Fruit fly (Drosophila melanogaster) Kc167 (cell line): ENCODE data around the gene CSN5.

ENCODE experiments used
- Sin3A ChIP-seq: fragments of >200 bp; optimal IDR thresholded peaks from 2 replicates; lab custom pipeline; 2018; ENCODE audit warnings: missing external identifiers
- h ChIP-seq: fragments of >200 bp; optimal IDR thresholded peaks from 3 replicates; lab custom pipeline; 2018; ENCODE audit warnings: missing external identifiers

DNA sequence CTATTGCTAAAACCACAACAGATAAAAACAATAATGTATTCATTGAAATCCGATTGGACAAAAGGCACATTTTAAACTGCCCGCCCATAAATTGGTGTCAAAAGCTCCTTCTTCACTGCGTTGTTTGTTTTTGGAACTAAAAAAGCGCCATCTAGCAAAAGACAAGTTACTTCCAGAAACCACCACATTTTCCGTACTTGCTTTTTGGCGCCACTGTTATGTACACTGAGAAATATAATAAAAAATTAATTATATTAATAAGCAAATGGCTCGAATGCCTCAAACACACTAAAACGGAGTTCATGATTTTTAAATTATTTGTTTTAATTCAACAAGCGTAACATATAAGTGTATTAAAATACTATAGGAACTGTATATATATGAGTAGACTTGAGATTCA is 27.5 kb downstream of the CSN5 start:
- TF ChIP-seq Sin3A (lab: Kevin White, UChicago) (no peak), h (lab: Kevin White, UChicago) (no peak)
